Worm (Caenorhabditis elegans): ENCODE data around the gene hdl-2.

hdl-2 gene

ce11 chrIV:8864672-8865071 lies 9.3 kb upstream of the hdl-2 start:
- TF ChIP-seq B0019.2 (GFP tag; conservative IDR thresholded peaks at IDR 0.05) (no peak), ekl-4 (GFP tag; IDR thresholded peaks at IDR 0.05) (no peak), aptf-2 (GFP tag; conservative IDR thresholded peaks at IDR 0.05) (no peak), snpc-1.3 (tag; optimal IDR thresholded peaks at IDR 0.05; ENCODE audit: insufficient read depth) (no peak), pha-4 (tag; optimal IDR thresholded peaks at IDR 0.05) (no peak), hrde-1 (tag; optimal IDR thresholded peaks at IDR 0.05; ENCODE audit: borderline replicate concordance) (no peak), F23B12.7 (tag; optimal IDR thresholded peaks at IDR 0.05; ENCODE audit: insufficient read depth) (no peak), cebp-2 (GFP tag; IDR thresholded peaks at IDR 0.05) (no peak), rpc-1 (optimal IDR thresholded peaks at IDR 0.05) (no peak), rpc-1 (tag; optimal IDR thresholded peaks at IDR 0.05) (no peak), tbx-9 (tag; optimal IDR thresholded peaks at IDR 0.05; ENCODE audit: borderline replicate concordance) (no peak), hlh-12 (tag; optimal IDR thresholded peaks at IDR 0.05) (no peak), ceh-91 (GFP tag; IDR thresholded peaks at IDR 0.05) (no peak), sea-2 (GFP tag; IDR thresholded peaks at IDR 0.05) (no peak), F55B11.4 (tag; optimal IDR thresholded peaks at IDR 0.05; ENCODE audit: borderline replicate concordance, insufficient read depth) (no peak), ama-1 (optimal IDR thresholded peaks at IDR 0.05) (no peak), ama-1 (GFP tag; optimal IDR thresholded peaks at IDR 0.05) (no peak), lin-26 (GFP tag; IDR thresholded peaks at IDR 0.05) (no peak), lin-54 (GFP tag; optimal IDR thresholded peaks at IDR 0.05) (no peak), chd-7 (tag; optimal IDR thresholded peaks at IDR 0.05) (no peak), let-526 (GFP tag; IDR thresholded peaks at IDR 0.05) (no peak)

ce11 chrIV:8865343-8865742 lies 8.6 kb upstream of the hdl-2 start, which contains the start of gene C09G9.1:
TSS of gene C09G9.1 (minus strand) at chrIV:8865485.
- TF ChIP-seq snpc-4 (GFP tag; optimal IDR thresholded peaks at IDR 0.05) (no peak), snpc-4 (tag; optimal IDR thresholded peaks at IDR 0.05) (no peak), Y67H2A.10 (GFP tag; conservative IDR thresholded peaks at IDR 0.05) (no peak), him-1 (tag; optimal IDR thresholded peaks at IDR 0.05) (no peak), pha-4 (tag; optimal IDR thresholded peaks at IDR 0.05) (peak; percentile 10)

ce11 chrIV:8866092-8866491 lies 7.9 kb upstream of the hdl-2 start:
- TF ChIP-seq F52B5.7 (tag; optimal IDR thresholded peaks at IDR 0.05) (no peak), nhr-80 (tag; optimal IDR thresholded peaks at IDR 0.05) (peak; percentile 99), nfyb-1 (GFP tag; IDR thresholded peaks at IDR 0.05) (peak; percentile 61), Y56A3A.18 (GFP tag; IDR thresholded peaks at IDR 0.05) (peak; percentile 77; the same call in 1 of the 2 replicates), C06A6.2 (GFP tag; conservative IDR thresholded peaks at IDR 0.05) (no peak), ets-4 (GFP tag; optimal IDR thresholded peaks at IDR 0.05) (peak; percentile 68), atf-7 (tag; optimal IDR thresholded peaks at IDR 0.05) (peak; percentile 17), nhr-90 (tag; optimal IDR thresholded peaks at IDR 0.05) (peak; percentile 62), cebp-1 (GFP tag; IDR thresholded peaks at IDR 0.05) (peak; percentile 55; the same call in 1 of the 2 replicates), cebp-1 (tag; optimal IDR thresholded peaks at IDR 0.05) (peak; percentile 91), mcd-1 (GFP tag; IDR thresholded peaks at IDR 0.05) (0 out of 2 replicates have a peak, but pooled peaks have one; percentile 32), madf-6 (GFP tag; IDR thresholded peaks at IDR 0.05) (peak; percentile 55; the same call in 1 of the 2 replicates), B0336.3 (GFP tag; IDR thresholded peaks at IDR 0.05) (peak; percentile 55), let-607 (tag; optimal IDR thresholded peaks at IDR 0.05) (peak; percentile 74 to 90), ztf-26 (tag; optimal IDR thresholded peaks at IDR 0.05) (peak; percentile 67), dox-1 (GFP tag; IDR thresholded peaks at IDR 0.05) (peak; percentile 90), snpc-1.1 (tag; optimal IDR thresholded peaks at IDR 0.05; ENCODE audit: insufficient read depth) (no peak), hmg-20 (GFP tag; IDR thresholded peaks at IDR 0.05) (0 out of 2 replicates have a peak, but pooled peaks have one; percentile 10), snpc-4 (GFP tag; optimal IDR thresholded peaks at IDR 0.05) (no peak), snpc-4 (tag; optimal IDR thresholded peaks at IDR 0.05) (peak in 2 of 4 experiments; percentile 30 to 41), C17E4.6 (GFP tag; IDR thresholded peaks at IDR 0.05) (no peak), F57C9.4 (tag; optimal IDR thresholded peaks at IDR 0.05) (no peak), lin-40 (tag; optimal IDR thresholded peaks at IDR 0.05) (peak; percentile 38), attf-3 (GFP tag; conservative IDR thresholded peaks at IDR 0.05) (peak; percentile 23; the same call in 1 of the 2 replicates)

Measured in whole organism, young adult.